Worm (Caenorhabditis elegans) whole organism, mixed stage, embryonic: ENCODE results near the gene srsx-37.
"Not testable (repeated sequence)": the region's sequence is repeated elsewhere in the genome, so short reads cannot be mapped to it uniquely, and the experiment has no call there.

Experiments used
- M03D4.4 ChIP-seq: sonication (generic microtip); optimal IDR thresholded peaks from 2 replicates; lab custom pipeline; 2017; ENCODE audit warnings: mild to moderate bottlenecking, missing genetic modification characterization, missing compliant biosample characterization
- bed-3 ChIP-seq: fragments of 200-800 bp; sonication (Bioruptor generic); optimal IDR thresholded peaks from 3 replicates; lab custom pipeline; 2018; ENCODE audit warnings: mild to moderate bottlenecking, missing genetic modification characterization, moderate library complexity, missing compliant biosample characterization
- blmp-1 ChIP-seq: fragments of 150-350 bp; optimal IDR thresholded peaks from 2 replicates; lab custom pipeline; 2014; ENCODE audit warnings: missing biosample characterization, missing genetic modification characterization
- ceh-83 ChIP-seq: fragments of 200-800 bp; sonication (Bioruptor generic); optimal IDR thresholded peaks from 2 replicates; lab custom pipeline; 2018; ENCODE audit warnings: mild to moderate bottlenecking, missing genetic modification characterization, missing compliant biosample characterization
- ces-1 ChIP-seq: fragments of 150-350 bp; optimal IDR thresholded peaks from 2 replicates; lab custom pipeline; 2014; ENCODE audit warnings: missing biosample characterization, missing genetic modification reagents, missing genetic modification characterization
- cnd-1 ChIP-seq: fragments of 200-800 bp; sonication (Bioruptor generic); optimal IDR thresholded peaks from 2 replicates; lab custom pipeline; 2018; ENCODE audit warnings: mild to moderate bottlenecking, missing genetic modification characterization, missing compliant biosample characterization
- drap-1 ChIP-seq: fragments of 200-800 bp; sonication (Bioruptor generic); optimal IDR thresholded peaks from 3 replicates; lab custom pipeline; 2018; ENCODE audit warnings: mild to moderate bottlenecking, missing genetic modification characterization, missing compliant biosample characterization
- elt-3 ChIP-seq: fragments of 150-350 bp; optimal IDR thresholded peaks from 2 replicates; lab custom pipeline; 2014; ENCODE audit warnings: missing biosample characterization, missing genetic modification characterization
- flh-1 ChIP-seq: fragments of 200-800 bp; sonication (Bioruptor generic); optimal IDR thresholded peaks from 2 replicates; lab custom pipeline; 2018; ENCODE audit warnings: mild to moderate bottlenecking, missing genetic modification characterization, moderate library complexity, missing compliant biosample characterization
- ham-2 ChIP-seq: fragments of 200-800 bp; sonication (Bioruptor generic); optimal IDR thresholded peaks from 2 replicates; lab custom pipeline; 2018; ENCODE audit warnings: mild to moderate bottlenecking, missing genetic modification characterization, missing compliant biosample characterization
- lin-13 ChIP-seq: fragments of 150-350 bp; optimal IDR thresholded peaks from 2 replicates; lab custom pipeline; 2014; ENCODE audit warnings: missing biosample characterization, missing genetic modification characterization
- lin-32 ChIP-seq: fragments of 200-800 bp; sonication (Bioruptor generic); optimal IDR thresholded peaks from 2 replicates; lab custom pipeline; 2018; ENCODE audit warnings: mild to moderate bottlenecking, missing genetic modification characterization, missing compliant biosample characterization
- lsy-2 ChIP-seq: fragments of 150-350 bp; optimal IDR thresholded peaks from 2 replicates; lab custom pipeline; 2014; ENCODE audit warnings: missing biosample characterization, missing genetic modification characterization
- mep-1 ChIP-seq: fragments of 150-350 bp; optimal IDR thresholded peaks from 2 replicates; lab custom pipeline; 2017; ENCODE audit warnings: missing biosample characterization, missing genetic modification reagents, missing genetic modification characterization, inconsistent platforms
- mls-2 ChIP-seq: sonication (generic microtip); optimal IDR thresholded peaks from 2 replicates; lab custom pipeline; 2016; ENCODE audit warnings: mild to moderate bottlenecking, missing genetic modification characterization, moderate library complexity, missing compliant biosample characterization
- nhr-237 ChIP-seq: fragments of 150-350 bp; optimal IDR thresholded peaks from 2 replicates; lab custom pipeline; 2014; ENCODE audit warnings: missing biosample characterization, missing genetic modification characterization
- nhr-28 ChIP-seq: fragments of 150-350 bp; optimal IDR thresholded peaks from 2 replicates; lab custom pipeline; 2014; ENCODE audit warnings: missing biosample characterization, missing genetic modification characterization
- nhr-76 ChIP-seq: sonication (generic microtip); optimal IDR thresholded peaks from 2 replicates; lab custom pipeline; 2017; ENCODE audit warnings: missing biosample characterization, missing genetic modification characterization
- pha-4 ChIP-seq: fragments of 150-350 bp; optimal IDR thresholded peaks from 2 replicates; lab custom pipeline; 2018; ENCODE audit warnings: missing biosample characterization, missing genetic modification reagents, missing genetic modification characterization
- sptf-1 ChIP-seq: sonication (generic microtip); optimal IDR thresholded peaks from 2 replicates; lab custom pipeline; 2017; ENCODE audit warnings: mild to moderate bottlenecking, missing genetic modification characterization, moderate library complexity, missing compliant biosample characterization
- unc-120 ChIP-seq: sonication (generic microtip); optimal IDR thresholded peaks from 2 replicates; lab custom pipeline; 2017; ENCODE audit warnings: missing genetic modification characterization, missing compliant biosample characterization; ENCODE audit not compliant: poor library complexity, severe bottlenecking
- unc-39 ChIP-seq: fragments of 150-350 bp; optimal IDR thresholded peaks from 2 replicates; lab custom pipeline; 2014; ENCODE audit warnings: missing biosample characterization, missing genetic modification characterization
- unc-62 ChIP-seq: fragments of 150-350 bp; optimal IDR thresholded peaks from 2 replicates; lab custom pipeline; 2014; ENCODE audit warnings: missing biosample characterization, missing genetic modification reagents, missing genetic modification characterization
- zip-8 ChIP-seq: fragments of 150-350 bp; optimal IDR thresholded peaks from 2 replicates; lab custom pipeline; 2014; ENCODE audit warnings: missing biosample characterization, missing genetic modification characterization
- ztf-11 ChIP-seq: fragments of 150-350 bp; optimal IDR thresholded peaks from 2 replicates; lab custom pipeline; 2014; ENCODE audit warnings: missing biosample characterization, missing genetic modification characterization

The srsx-37 gene

DNA sequence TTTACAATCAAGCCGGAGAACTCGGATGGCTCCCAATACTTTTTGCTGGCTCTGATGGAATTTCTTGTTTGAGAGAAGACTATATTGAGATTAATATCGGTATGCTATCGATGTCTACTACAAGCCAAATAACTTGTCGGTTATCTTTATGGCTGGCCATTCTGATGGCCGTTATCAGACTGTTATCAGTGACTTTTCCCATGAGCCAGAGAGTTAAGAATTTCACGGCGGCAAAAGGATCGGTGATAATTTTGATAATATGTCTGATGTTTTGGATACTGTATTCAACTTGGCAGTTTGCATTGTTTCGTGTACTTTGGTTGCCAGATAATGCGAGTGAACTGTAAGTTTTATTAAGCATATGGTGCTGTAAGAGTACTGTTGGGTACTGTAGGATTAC is 32.7 kb downstream of the srsx-37 start:
- no peak for TF ChIP-seq mls-2 (tag; lab: Kevin White, UChicago)
- TF ChIP-seq blmp-1: no peak
- TF ChIP-seq nhr-76 (tag; lab: Kevin White, UChicago): no peak
- TF ChIP-seq, all 35 proteins: peak for 0

ce11 chrV:15225650-15226049 is 33.3 kb downstream of the srsx-37 start, which contains the start of gene srw-14:
Gene srw-14 (plus strand): TSS chrV:15225950.
- no peak for TF ChIP-seq nhr-76 (tag; lab: Kevin White, UChicago)
- TF ChIP-seq unc-120 (tag; lab: Kevin White, UChicago): no peak
- TF ChIP-seq bed-3 (GFP tag; lab: Kevin White, UChicago): no peak
- no peak for TF ChIP-seq sptf-1 (tag; lab: Kevin White, UChicago)
- TF ChIP-seq unc-39 (tag; lab: Kevin White, UChicago): no peak
- no peak for TF ChIP-seq nhr-237 (tag; lab: Kevin White, UChicago)
- no peak for TF ChIP-seq pha-4 (tag; lab: Kevin White, UChicago)
- TF ChIP-seq mls-2 (tag; lab: Kevin White, UChicago): no peak

- TF ChIP-seq drap-1 (GFP tag; lab: Kevin White, UChicago): no peak
- TF ChIP-seq nhr-28 (tag; lab: Kevin White, UChicago): no peak
- TF ChIP-seq ham-2 (GFP tag; lab: Kevin White, UChicago): no peak
- TF ChIP-seq M03D4.4 (tag; lab: Kevin White, UChicago): no peak
- TF ChIP-seq unc-120 (tag; lab: Kevin White, UChicago): no peak
- no peak for TF ChIP-seq flh-1 (GFP tag; lab: Kevin White, UChicago)
- TF ChIP-seq lsy-2 (tag; lab: Kevin White, UChicago): no peak
- no peak for TF ChIP-seq lin-13 (tag; lab: Kevin White, UChicago)
- no peak for TF ChIP-seq cnd-1
- TF ChIP-seq unc-62: no peak
- no peak for TF ChIP-seq nhr-237 (tag; lab: Kevin White, UChicago)
- TF ChIP-seq unc-39 (tag; lab: Kevin White, UChicago): no peak
- TF ChIP-seq ces-1 (GFP tag; lab: Kevin White, UChicago): no peak
- TF ChIP-seq ztf-11 (tag; lab: Kevin White, UChicago): no peak
- TF ChIP-seq sptf-1 (tag; lab: Kevin White, UChicago): no peak
- TF ChIP-seq, all 35 proteins: peak for 0
Observed at ce11 chrV:15223668-15224067, 35.3 kb downstream of the srsx-37 start, which contains the start of gene srw-24. Gene srw-24 (plus strand): TSS chrV:15223968.

- TF ChIP-seq elt-3 (tag; lab: Kevin White, UChicago) (no peak), mls-2 (tag; lab: Kevin White, UChicago) (no peak), ztf-11 (tag; lab: Kevin White, UChicago) (no peak)
Observed at ce11 chrV:15221330-15221729, 37.6 kb downstream of the srsx-37 start, which contains the start of gene irld-25. Gene irld-25 (plus strand): TSS chrV:15221630.

- no peak for TF ChIP-seq sptf-1 (tag; lab: Kevin White, UChicago)
- no peak for TF ChIP-seq nhr-237 (tag; lab: Kevin White, UChicago)
- no peak for TF ChIP-seq lin-32
- TF ChIP-seq ham-2 (GFP tag; lab: Kevin White, UChicago): no peak
- no peak for TF ChIP-seq nhr-76 (tag; lab: Kevin White, UChicago)
- no peak for TF ChIP-seq zip-8
- TF ChIP-seq, all 35 proteins: peak for 0
Observed at ce11 chrV:15216705-15217104, 42.2 kb downstream of the srsx-37 start, which contains the start of gene sri-25. Gene sri-25 (plus strand): TSS chrV:15217005.

- not testable (repeated sequence) for TF ChIP-seq flh-1 (GFP tag; lab: Kevin White, UChicago); unc-120 (tag; lab: Kevin White, UChicago); drap-1 (GFP tag; lab: Kevin White, UChicago)
Observed at ce11 chrV:15215175-15215574, 43.8 kb downstream of the srsx-37 start, which contains the start of gene sri-26. Gene sri-26 (plus strand): TSS chrV:15215475.

- TF ChIP-seq ces-1 (GFP tag; lab: Kevin White, UChicago); mep-1 (tag; lab: Kevin White, UChicago); ceh-83 (GFP tag; lab: Kevin White, UChicago): not testable (repeated sequence)
Observed at ce11 chrV:15211869-15212268, 47.1 kb downstream of the srsx-37 start, which contains the start of gene sri-24. Gene sri-24 (plus strand): TSS chrV:15212169.
